Worm (Caenorhabditis elegans): Measurements from ENCODE around the gene nhr-46.

- TF ChIP-seq nhr-12 (tag; optimal IDR thresholded peaks at IDR 0.05), result no peak
- no peak for TF ChIP-seq lsy-2 (tag; optimal IDR thresholded peaks at IDR 0.05)
- no peak for TF ChIP-seq unc-62 (GFP tag; optimal IDR thresholded peaks at IDR 0.05)
- TF ChIP-seq elt-3 (tag; optimal IDR thresholded peaks at IDR 0.05), result no peak
- TF ChIP-seq ztf-11 (tag; optimal IDR thresholded peaks at IDR 0.05), result no peak
- TF ChIP-seq snpc-4 (tag; optimal IDR thresholded peaks at IDR 0.05), result no peak
- TF ChIP-seq elt-1 (tag; optimal IDR thresholded peaks at IDR 0.05; ENCODE audit: borderline replicate concordance, insufficient read depth), result no peak
- no peak for TF ChIP-seq nhr-237 (tag; optimal IDR thresholded peaks at IDR 0.05)
- no peak for TF ChIP-seq M03D4.4 (tag; optimal IDR thresholded peaks at IDR 0.05)
- no peak for TF ChIP-seq unc-39 (tag; optimal IDR thresholded peaks at IDR 0.05)
Measured at ce11 chrIV:5734720-5735119, 22.9 kb downstream of the nhr-46 start, which contains the start of gene cpg-18.

Measured in whole organism, mixed stage, embryonic.